Worm (Caenorhabditis elegans) whole organism, L1 larva: ENCODE data around the gene sri-51.
A peak's percentile ranks its signal among the peaks of the same experiment; 100 is the strongest.

Experiments
- F16B12.6 ChIP-seq: fragments of 150-350 bp; optimal IDR thresholded peaks from 2 replicates; lab custom pipeline; 2014; ENCODE audit warnings: missing biosample characterization, missing genetic modification characterization
- Y116A8C.19 ChIP-seq: sonication (generic microtip); optimal IDR thresholded peaks from 2 replicates; lab custom pipeline; 2016; ENCODE audit warnings: missing compliant biosample characterization, missing genetic modification characterization, borderline replicate concordance
- aha-1 ChIP-seq: fragments of 150-350 bp; optimal IDR thresholded peaks from 2 replicates; lab custom pipeline; 2014; ENCODE audit warnings: missing biosample characterization, missing genetic modification characterization
- alr-1 ChIP-seq: fragments of 200-800 bp; sonication (Bioruptor generic); optimal IDR thresholded peaks from 2 replicates; lab custom pipeline; 2018; ENCODE audit warnings: borderline replicate concordance, mild to moderate bottlenecking, missing genetic modification characterization, missing compliant biosample characterization
- ama-1 ChIP-seq: fragments of 150-350 bp; optimal IDR thresholded peaks from 2 replicates; lab custom pipeline; 2014
- blmp-1 ChIP-seq: fragments of 150-350 bp; optimal IDR thresholded peaks from 2 replicates; lab custom pipeline; 2014; ENCODE audit warnings: missing biosample characterization, missing genetic modification characterization
- ceh-8 ChIP-seq: fragments of 200-800 bp; sonication (Bioruptor generic); optimal IDR thresholded peaks from 2 replicates; lab custom pipeline; 2018; ENCODE audit warnings: mild to moderate bottlenecking, missing genetic modification characterization, moderate library complexity, missing compliant biosample characterization
- ceh-82 ChIP-seq, 3 experiments: fragments of 150-350 bp in 1 of 3; sonication (generic microtip) in 2 of 3; optimal IDR thresholded peaks; 2 replicates each; lab custom pipeline; 2014 to 2017; ENCODE audit warnings: missing biosample characterization in 3 of 3, missing genetic modification characterization in 3 of 3
- ceh-90 ChIP-seq: sonication (generic microtip); optimal IDR thresholded peaks from 2 replicates; lab custom pipeline; 2016; ENCODE audit warnings: missing genetic modification characterization, missing compliant biosample characterization
- dsc-1 ChIP-seq: sonication (generic microtip); optimal IDR thresholded peaks from 2 replicates; lab custom pipeline; 2016; ENCODE audit warnings: mild to moderate bottlenecking, missing genetic modification characterization, missing compliant biosample characterization
- efl-3 ChIP-seq: fragments of 200-800 bp; sonication (Bioruptor generic); optimal IDR thresholded peaks from 2 replicates; lab custom pipeline; 2018; ENCODE audit warnings: mild to moderate bottlenecking, missing genetic modification characterization, missing compliant biosample characterization
- egl-13 ChIP-seq: sonication (generic microtip); optimal IDR thresholded peaks from 2 replicates; lab custom pipeline; 2016; ENCODE audit warnings: missing genotype, missing genetic modification reagents, missing genetic modification characterization, missing compliant biosample characterization
- elt-2 ChIP-seq: sonication (generic microtip); optimal IDR thresholded peaks from 2 replicates; lab custom pipeline; 2016; ENCODE audit warnings: missing genetic modification characterization, mild to moderate bottlenecking, inconsistent platforms, missing compliant biosample characterization, missing genetic modification reagents
- fkh-4 ChIP-seq: sonication (generic microtip); optimal IDR thresholded peaks from 2 replicates; lab custom pipeline; 2016; ENCODE audit warnings: missing compliant biosample characterization, missing genetic modification characterization, borderline replicate concordance
- hlh-17 ChIP-seq: fragments of 200-800 bp; sonication (Bioruptor generic); optimal IDR thresholded peaks from 2 replicates; lab custom pipeline; 2018; ENCODE audit warnings: missing genetic modification characterization, mild to moderate bottlenecking, missing compliant biosample characterization, moderate library complexity, borderline replicate concordance
- irx-1 ChIP-seq: sonication (generic microtip); optimal IDR thresholded peaks from 2 replicates; lab custom pipeline; 2016; ENCODE audit warnings: missing genetic modification characterization, missing compliant biosample characterization
- jun-1 ChIP-seq: fragments of 150-350 bp; optimal IDR thresholded peaks from 2 replicates; lab custom pipeline; 2014; ENCODE audit warnings: missing biosample characterization, missing genetic modification reagents, missing genetic modification characterization
- lin-14 ChIP-seq: fragments of 200-800 bp; sonication (Bioruptor generic); optimal IDR thresholded peaks from 2 replicates; lab custom pipeline; 2018; ENCODE audit warnings: mild to moderate bottlenecking, missing genetic modification characterization, moderate library complexity, missing compliant biosample characterization
- lin-39 ChIP-seq: fragments of 150-350 bp; optimal IDR thresholded peaks from 2 replicates; lab custom pipeline; 2014; ENCODE audit warnings: missing biosample characterization, missing genetic modification reagents, missing genetic modification characterization
- lir-3 ChIP-seq: sonication (generic microtip); optimal IDR thresholded peaks from 2 replicates; lab custom pipeline; 2016; ENCODE audit warnings: mild to moderate bottlenecking, missing genetic modification characterization, moderate library complexity, missing compliant biosample characterization; ENCODE audit not compliant: poor library complexity
- mab-9 ChIP-seq: fragments of 200-800 bp; sonication (Bioruptor generic); IDR thresholded peaks from 2 replicates; pipeline ENCODE4 v1.3.6; 2022; ENCODE audit warnings: missing genetic modification reagents, missing genetic modification characterization, missing compliant biosample characterization
- mdl-1 ChIP-seq, 2 experiments: fragments of 150-350 bp; optimal IDR thresholded peaks; 2 replicates each; lab custom pipeline; 2014 to 2017; ENCODE audit warnings: missing biosample characterization in 2 of 2, missing genetic modification characterization in 2 of 2, inconsistent platforms in 1 of 2
- nhr-19 ChIP-seq: fragments of 200-800 bp; sonication (Bioruptor generic); conservative IDR thresholded peaks from 2 replicates; pipeline ENCODE4 v1.3.6; 2022; ENCODE audit warnings: missing genetic modification characterization, missing compliant biosample characterization
- nhr-20 ChIP-seq: sonication (generic microtip); optimal IDR thresholded peaks from 2 replicates; lab custom pipeline; 2016; ENCODE audit warnings: mild to moderate bottlenecking, missing genetic modification characterization, missing compliant biosample characterization
- nhr-237 ChIP-seq: fragments of 150-350 bp; optimal IDR thresholded peaks from 2 replicates; lab custom pipeline; 2014; ENCODE audit warnings: missing biosample characterization, missing genetic modification characterization
- nhr-76 ChIP-seq: sonication (generic microtip); optimal IDR thresholded peaks from 2 replicates; lab custom pipeline; 2017; ENCODE audit warnings: missing biosample characterization, missing genetic modification characterization
- nhr-77 ChIP-seq: fragments of 150-350 bp; optimal IDR thresholded peaks from 2 replicates; lab custom pipeline; 2014; ENCODE audit warnings: missing biosample characterization, missing genetic modification characterization
- nhr-84 ChIP-seq: sonication (generic microtip); optimal IDR thresholded peaks from 2 replicates; lab custom pipeline; 2017; ENCODE audit warnings: missing biosample characterization, missing genetic modification characterization
- pag-3 ChIP-seq: sonication (generic microtip); optimal IDR thresholded peaks from 2 replicates; lab custom pipeline; 2017; ENCODE audit warnings: missing genetic modification characterization, mild to moderate bottlenecking, missing compliant biosample characterization, antibody characterized with exemption, borderline replicate concordance; ENCODE audit not compliant: insufficient read depth
- pqm-1 ChIP-seq: sonication (generic microtip); optimal IDR thresholded peaks from 3 replicates; lab custom pipeline; 2017; ENCODE audit warnings: missing biosample characterization, missing genetic modification characterization
- skn-1 ChIP-seq: fragments of 150-350 bp; optimal IDR thresholded peaks from 2 replicates; lab custom pipeline; 2014; ENCODE audit warnings: missing biosample characterization, missing genetic modification characterization
- snpc-4 ChIP-seq: fragments of 150-350 bp; optimal IDR thresholded peaks from 2 replicates; lab custom pipeline; 2014; ENCODE audit warnings: missing biosample characterization, missing genetic modification characterization
- sup-37 ChIP-seq: fragments of 200-800 bp; sonication (Bioruptor generic); optimal IDR thresholded peaks from 2 replicates; lab custom pipeline; 2018; ENCODE audit warnings: mild to moderate bottlenecking, missing genetic modification characterization, missing compliant biosample characterization
- unc-130 ChIP-seq: fragments of 150-350 bp; optimal IDR thresholded peaks from 2 replicates; lab custom pipeline; 2017; ENCODE audit warnings: missing biosample characterization, missing genetic modification characterization, inconsistent platforms
- unc-62 ChIP-seq: fragments of 150-350 bp; optimal IDR thresholded peaks from 2 replicates; lab custom pipeline; 2014; ENCODE audit warnings: missing biosample characterization, missing genetic modification reagents, missing genetic modification characterization
- xbp-1 ChIP-seq: sonication (generic microtip); optimal IDR thresholded peaks from 2 replicates; lab custom pipeline; 2016; ENCODE audit warnings: missing genetic modification characterization, missing compliant biosample characterization
- ztf-11 ChIP-seq, 2 experiments: sonication (generic microtip); optimal IDR thresholded peaks; 2 replicates each; lab custom pipeline; 2016 to 2017; ENCODE audit warnings: missing genetic modification characterization in 2 of 2, missing biosample characterization in 1 of 2, missing compliant biosample characterization in 1 of 2

The sri-51 gene

DNA sequence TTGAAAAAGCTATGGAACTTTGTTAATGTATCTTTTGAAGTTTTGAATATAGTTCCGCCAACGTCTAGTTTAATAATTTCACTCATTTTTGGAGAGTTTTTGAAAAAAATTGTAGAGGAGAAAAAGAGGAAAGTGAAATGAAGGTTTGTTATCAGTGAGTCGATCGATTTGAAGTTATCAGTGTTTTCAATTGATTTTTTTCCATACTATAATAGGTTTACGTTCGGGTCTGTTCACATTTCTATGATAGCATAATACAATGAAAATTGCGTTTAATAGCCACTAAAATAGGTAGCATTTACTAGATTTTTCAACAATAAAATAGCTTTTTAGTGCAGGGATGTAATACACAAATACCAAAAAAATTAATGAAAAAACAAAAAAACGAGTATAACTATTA lies 26.3 kb upstream of the sri-51 start, which contains the start of gene ZC239.16:
TSS of gene ZC239.16 (minus strand) at position 120 of the 400 bp plus-strand sequence.
- TF ChIP-seq elt-2 (tag; lab: Kevin White, UChicago) (peak; percentile 44), ceh-82 (tag; optimal IDR thresholded peaks at IDR 0.05; lab: Kevin White, UChicago) (no peak)

DNA sequence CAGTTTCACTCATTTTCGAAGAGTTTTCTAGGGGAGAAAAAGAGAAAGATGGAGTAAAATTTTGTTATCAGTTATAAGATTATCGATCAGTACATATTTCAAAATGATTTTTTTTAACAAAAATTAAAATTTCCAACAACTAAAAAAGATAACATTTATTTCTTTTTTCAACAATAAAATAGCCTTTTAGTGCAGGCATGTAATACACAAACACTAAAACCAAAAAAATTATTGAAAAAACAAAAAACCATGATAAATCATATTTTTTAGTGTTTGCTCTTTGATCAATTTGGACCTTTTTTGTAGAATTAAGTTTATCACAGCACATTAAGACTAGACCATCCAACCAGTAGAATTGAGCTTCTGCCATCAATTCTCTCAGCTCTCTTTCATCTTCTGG lies 25.7 kb upstream of the sri-51 start, which contains the start of gene ZC239.15:
TSS of gene ZC239.15 (minus strand) at position 101 of the 400 bp plus-strand sequence.
- TF ChIP-seq pqm-1 (tag; lab: Kevin White, UChicago): no peak
- no peak for TF ChIP-seq mab-9 (GFP tag; lab: Robert Waterston, UW)

- no peak for TF ChIP-seq efl-3 (GFP tag; lab: Kevin White, UChicago)
- TF ChIP-seq elt-2 (tag; lab: Kevin White, UChicago): peak; percentile 21
- TF ChIP-seq alr-1 (tag; lab: Kevin White, UChicago): no peak
Observed at ce11 chrII:3222686-3223085, 23.8 kb upstream of the sri-51 start, which contains the start of gene ZC239.13. Gene ZC239.13 (minus strand): TSS chrII:3222839.

ce11 chrII:3221730-3222129 lies 22.8 kb upstream of the sri-51 start, which contains the start of gene ZC239.14:
Gene ZC239.14 (minus strand): TSS chrII:3222034.
- no peak for TF ChIP-seq ceh-90 (tag; lab: Kevin White, UChicago)
- TF ChIP-seq elt-2 (tag; lab: Kevin White, UChicago): no peak
- TF ChIP-seq ztf-11 (tag; optimal IDR thresholded peaks at IDR 0.05; lab: Kevin White, UChicago): no peak
- TF ChIP-seq lin-39 (tag; lab: Kevin White, UChicago): no peak
- no peak for TF ChIP-seq mab-9 (GFP tag; lab: Robert Waterston, UW)
- TF ChIP-seq snpc-4 (tag; lab: Kevin White, UChicago): no peak
- TF ChIP-seq ama-1 (lab: Kevin White, UChicago): no peak
- no peak for TF ChIP-seq F16B12.6 (tag; lab: Kevin White, UChicago)
- TF ChIP-seq aha-1: no peak
- no peak for TF ChIP-seq pqm-1 (tag; lab: Kevin White, UChicago)
- TF ChIP-seq irx-1 (tag; lab: Kevin White, UChicago): no peak
- TF ChIP-seq Y116A8C.19 (tag; lab: Kevin White, UChicago): no peak
- TF ChIP-seq nhr-20 (tag; lab: Kevin White, UChicago): no peak
- TF ChIP-seq jun-1 (tag; lab: Kevin White, UChicago): no peak
- TF ChIP-seq hlh-17: no peak
- TF ChIP-seq xbp-1 (tag; lab: Kevin White, UChicago): no peak
- TF ChIP-seq nhr-76: no peak
- TF ChIP-seq pag-3 (tag; lab: Kevin White, UChicago): no peak

DNA sequence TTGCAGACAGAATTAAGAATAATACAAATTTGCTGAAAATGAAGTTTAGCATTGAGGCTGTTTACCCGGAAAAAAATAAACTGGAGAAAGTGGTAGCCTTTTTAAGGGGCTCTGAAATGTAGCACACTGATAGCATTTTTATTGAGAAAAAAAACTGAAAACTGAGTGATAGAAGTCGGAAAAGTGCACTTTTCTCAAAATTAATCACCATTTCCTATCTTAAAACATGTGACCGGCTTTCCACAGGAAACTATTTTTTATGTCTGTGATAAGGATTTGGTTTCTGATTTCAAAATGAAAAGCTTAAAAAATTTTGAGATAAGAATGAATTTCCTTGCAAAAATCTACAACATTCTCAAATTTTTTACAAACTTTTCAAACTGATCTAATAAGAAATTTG lies 21.8 kb upstream of the sri-51 start, which contains the start of gene ZC239.22:
TSS of gene ZC239.22 (minus strand) at position 101 of the 400 bp plus-strand sequence.
- TF ChIP-seq fkh-4 (no peak), lin-14 (GFP tag; lab: Kevin White, UChicago) (no peak), blmp-1 (tag; lab: Kevin White, UChicago) (no peak), mab-9 (GFP tag; lab: Robert Waterston, UW) (no peak), unc-62 (no peak), skn-1 (tag; lab: Kevin White, UChicago) (no peak), nhr-19 (GFP tag; lab: Robert Waterston, UW) (no peak), ceh-8 (GFP tag; lab: Kevin White, UChicago) (no peak), nhr-84 (tag; lab: Kevin White, UChicago) (no peak), mdl-1 (tag; optimal IDR thresholded peaks at IDR 0.05; lab: Kevin White, UChicago) (no peak), nhr-77 (tag; lab: Kevin White, UChicago) (no peak), unc-130 (no peak), nhr-237 (tag; lab: Kevin White, UChicago) (no peak), sup-37 (GFP tag; lab: Kevin White, UChicago) (no peak), ceh-90 (tag; lab: Kevin White, UChicago) (no peak), lir-3 (tag; lab: Kevin White, UChicago) (no peak), egl-13 (no peak), dsc-1 (tag; lab: Kevin White, UChicago) (no peak)
